Worm (Caenorhabditis elegans): Measurements from ENCODE around the gene Y38H6C.9.

- TF ChIP-seq nhr-28 (tag; optimal IDR thresholded peaks at IDR 0.05) (no peak), ztf-11 (tag; optimal IDR thresholded peaks at IDR 0.05) (no peak), lin-13 (GFP tag; optimal IDR thresholded peaks at IDR 0.05) (no peak), aly-2 (tag; optimal IDR thresholded peaks at IDR 0.05) (no peak), nhr-25 (tag; optimal IDR thresholded peaks at IDR 0.05; ENCODE audit: borderline replicate concordance, insufficient read depth) (no peak), sdz-12 (GFP tag; optimal IDR thresholded peaks at IDR 0.05) (no peak), tag-97 (GFP tag; IDR thresholded peaks at IDR 0.05) (no peak)
Measured at ce11 chrV:20489102-20489501, 33.0 kb downstream of the Y38H6C.9 start, which contains the start of gene srbc-78.

Data from whole organism, L4 larva.